Worm (Caenorhabditis elegans): ENCODE data around the gene mcat-1.

DNA sequence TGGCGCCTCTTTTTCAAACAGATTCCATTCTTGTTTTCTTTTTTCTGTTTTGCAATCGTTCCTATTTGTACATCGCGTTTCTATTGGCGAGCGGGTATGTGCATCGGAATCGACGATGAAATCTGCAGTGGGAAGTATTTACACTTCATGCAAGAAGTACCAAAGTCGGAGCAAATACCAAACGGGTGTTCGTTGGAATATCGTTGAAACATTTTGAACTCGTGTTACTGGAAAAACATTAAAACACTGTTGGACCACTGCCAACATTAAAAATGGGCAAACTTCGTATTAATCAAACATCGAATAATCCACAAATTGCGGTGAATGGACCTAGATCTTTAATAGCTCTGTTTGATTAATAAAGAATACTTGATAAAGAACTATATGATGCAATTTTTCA lies 12.2 kb downstream of the mcat-1 start, which contains the start of gene C23H3.9:
- TF ChIP-seq ceh-82 (tag; optimal IDR thresholded peaks at IDR 0.05) (no peak), lin-39 (tag; optimal IDR thresholded peaks at IDR 0.05) (no peak)

Data from whole organism, L2 larva.